Fruit fly (Drosophila melanogaster) whole organism, embryonic: ENCODE data around the gene jim.

ENCODE experiments used
- Bgb ChIP-seq: fragments of 200-800 bp; sonication (Bioruptor generic); IDR thresholded peaks from 2 replicates; pipeline ENCODE4 v1.3.6; 2022; ENCODE audit warnings: missing biosample characterization, missing genetic modification characterization; ENCODE audit not compliant: partially characterized antibody
- CG11398 ChIP-seq: fragments of 200-800 bp; sonication (Bioruptor generic); optimal IDR thresholded peaks from 2 replicates; lab custom pipeline; 2016; ENCODE audit warnings: missing biosample characterization, missing genetic modification characterization
- CG12104 ChIP-seq: fragments of 200-800 bp; sonication (Bioruptor generic); optimal IDR thresholded peaks from 3 replicates; lab custom pipeline; 2016; ENCODE audit warnings: missing biosample characterization, missing genetic modification characterization
- CG12299 ChIP-seq: fragments of 200-800 bp; sonication (Bioruptor generic); optimal IDR thresholded peaks from 2 replicates; lab custom pipeline; 2018; ENCODE audit warnings: missing biosample characterization, mild to moderate bottlenecking, missing genetic modification characterization
- CG12744 ChIP-seq: fragments of 200-800 bp; sonication (Bioruptor generic); optimal IDR thresholded peaks from 2 replicates; lab custom pipeline; 2016; ENCODE audit warnings: missing biosample characterization, missing genetic modification characterization
- CG12769 ChIP-seq: fragments of 200-800 bp; sonication (Bioruptor generic); optimal IDR thresholded peaks from 2 replicates; lab custom pipeline; 2019; ENCODE audit warnings: missing biosample characterization, mild to moderate bottlenecking, missing genetic modification characterization, moderate library complexity
- CG14667 ChIP-seq: fragments of 200-800 bp; sonication (Bioruptor generic); IDR thresholded peaks from 2 replicates; pipeline ENCODE4 v1.3.6; 2022; ENCODE audit warnings: missing biosample characterization, missing genetic modification characterization
- CG16815 ChIP-seq: fragments of 200-800 bp; sonication (Bioruptor generic); optimal IDR thresholded peaks from 3 replicates; lab custom pipeline; 2017; ENCODE audit warnings: missing biosample characterization, mild to moderate bottlenecking, missing genetic modification characterization
- CG17361 ChIP-seq: fragments of 200-800 bp; sonication (Bioruptor generic); IDR thresholded peaks from 3 replicates; pipeline ENCODE4 v1.3.6; 2022; ENCODE audit warnings: missing biosample characterization, missing genetic modification characterization
- CG2199 ChIP-seq: fragments of 200-800 bp; sonication (Bioruptor generic); IDR thresholded peaks from 3 replicates; pipeline ENCODE4 v1.3.6; 2022; ENCODE audit warnings: missing biosample characterization, missing genetic modification characterization
- CG2678 ChIP-seq: fragments of 200-800 bp; sonication (Bioruptor generic); optimal IDR thresholded peaks from 3 replicates; lab custom pipeline; 2019; ENCODE audit warnings: missing biosample characterization, mild to moderate bottlenecking, missing genetic modification characterization, moderate library complexity
- CG2889 ChIP-seq: fragments of 200-800 bp; sonication (Bioruptor generic); IDR thresholded peaks from 3 replicates; pipeline ENCODE4 v1.3.6; 2022; ENCODE audit warnings: missing biosample characterization, missing genetic modification characterization
- CG3163 ChIP-seq: fragments of 200-800 bp; sonication (Bioruptor generic); optimal IDR thresholded peaks from 3 replicates; lab custom pipeline; 2016; ENCODE audit warnings: missing biosample characterization, missing genetic modification characterization
- CG4404 ChIP-seq: fragments of 200-800 bp; sonication (Bioruptor generic); IDR thresholded peaks from 2 replicates; pipeline ENCODE4 v1.3.6; 2022; ENCODE audit warnings: missing biosample characterization, missing genetic modification characterization
- CG8290 ChIP-seq, 3 experiments: fragments of 200-800 bp; sonication (Bioruptor generic); optimal IDR thresholded peaks; 2 replicates each; lab custom pipeline; 2016 to 2019; ENCODE audit warnings: missing biosample characterization in 3 of 3, missing genetic modification characterization in 3 of 3, mild to moderate bottlenecking in 2 of 3, moderate library complexity in 1 of 3
- CG9817 ChIP-seq: fragments of 200-800 bp; sonication (Bioruptor generic); optimal IDR thresholded peaks from 2 replicates; lab custom pipeline; 2018; ENCODE audit warnings: missing biosample characterization, mild to moderate bottlenecking, missing genetic modification characterization, moderate library complexity
- Dp ChIP-seq: fragments of 200-800 bp; sonication (Bioruptor generic); optimal IDR thresholded peaks from 2 replicates; lab custom pipeline; 2018; ENCODE audit warnings: missing biosample characterization, mild to moderate bottlenecking, missing genetic modification characterization, moderate library complexity
- ERR ChIP-seq: fragments of 200-800 bp; sonication (Bioruptor generic); optimal IDR thresholded peaks from 2 replicates; lab custom pipeline; 2016; ENCODE audit warnings: missing biosample characterization, missing genetic modification characterization
- Fer3 ChIP-seq: fragments of 200-800 bp; sonication (Bioruptor generic); optimal IDR thresholded peaks from 2 replicates; lab custom pipeline; 2018; ENCODE audit warnings: missing biosample characterization, mild to moderate bottlenecking, missing genetic modification characterization, moderate library complexity
- H15 ChIP-seq: fragments of 200-800 bp; sonication (Bioruptor generic); IDR thresholded peaks from 3 replicates; pipeline ENCODE4 v1.3.6; 2022; ENCODE audit warnings: missing biosample characterization, missing genetic modification characterization
- Hand ChIP-seq: fragments of 200-800 bp; sonication (Bioruptor generic); optimal IDR thresholded peaks from 2 replicates; lab custom pipeline; 2017; ENCODE audit warnings: mild to moderate bottlenecking, missing biosample characterization, missing genetic modification reagents, missing genetic modification characterization
- NFAT ChIP-seq: fragments of 200-800 bp; sonication (Bioruptor generic); IDR thresholded peaks from 2 replicates; pipeline ENCODE4 v1.3.6; 2022; ENCODE audit warnings: missing biosample characterization, missing genetic modification characterization
- Rx ChIP-seq: fragments of 200-800 bp; sonication (Bioruptor generic); IDR thresholded peaks from 2 replicates; pipeline ENCODE4 v1.3.6; 2022; ENCODE audit warnings: missing biosample characterization, missing genetic modification characterization
- abd-A ChIP-seq: fragments of 200-800 bp; sonication (Bioruptor generic); optimal IDR thresholded peaks from 3 replicates; lab custom pipeline; 2019; ENCODE audit warnings: missing biosample characterization, mild to moderate bottlenecking, missing genetic modification characterization, moderate library complexity
- ara ChIP-seq: fragments of 200-800 bp; sonication (Bioruptor generic); IDR thresholded peaks from 2 replicates; pipeline ENCODE4 v1.3.6; 2022; ENCODE audit warnings: missing biosample characterization, missing genetic modification characterization
- chn ChIP-seq: fragments of 200-800 bp; sonication (Bioruptor generic); optimal IDR thresholded peaks from 2 replicates; lab custom pipeline; 2016; ENCODE audit warnings: missing biosample characterization, missing genetic modification characterization
- corto ChIP-seq: fragments of 200-800 bp; sonication (Bioruptor generic); optimal IDR thresholded peaks from 2 replicates; lab custom pipeline; 2016; ENCODE audit warnings: missing biosample characterization, mild to moderate bottlenecking, missing genetic modification characterization, moderate library complexity
- crol ChIP-seq: fragments of 200-800 bp; sonication (Bioruptor generic); IDR thresholded peaks from 2 replicates; pipeline ENCODE4 v1.3.6; 2022; ENCODE audit warnings: missing biosample characterization, missing genetic modification characterization
- cwo ChIP-seq: fragments of 200-800 bp; sonication (Bioruptor generic); optimal IDR thresholded peaks from 3 replicates; lab custom pipeline; 2017; ENCODE audit warnings: missing biosample characterization, missing genetic modification characterization, mild to moderate bottlenecking, moderate library complexity, missing genetic modification reagents
- da ChIP-seq: fragments of 200-800 bp; sonication (Bioruptor generic); optimal IDR thresholded peaks from 2 replicates; lab custom pipeline; 2016; ENCODE audit warnings: missing biosample characterization, missing genetic modification characterization
- danr ChIP-seq: fragments of 200-800 bp; sonication (Bioruptor generic); IDR thresholded peaks from 2 replicates; pipeline ENCODE4 v1.3.6; 2022; ENCODE audit warnings: missing biosample characterization, missing genetic modification characterization
- dpn ChIP-seq, 2 experiments: fragments of 200-800 bp; sonication (Bioruptor generic); optimal IDR thresholded peaks; 3 replicates each; lab custom pipeline; 2016; ENCODE audit warnings: missing biosample characterization in 2 of 2, missing genetic modification characterization in 2 of 2
- en ChIP-seq: fragments of 200-800 bp; sonication (Bioruptor generic); optimal IDR thresholded peaks from 2 replicates; lab custom pipeline; 2016; ENCODE audit warnings: missing biosample characterization, missing genetic modification characterization
- ewg ChIP-seq: fragments of 200-800 bp; sonication (Bioruptor generic); optimal IDR thresholded peaks from 3 replicates; lab custom pipeline; 2017; ENCODE audit warnings: mild to moderate bottlenecking, missing biosample characterization, missing genetic modification reagents, missing genetic modification characterization
- fd64A ChIP-seq: fragments of 200-800 bp; sonication (Bioruptor generic); optimal IDR thresholded peaks from 3 replicates; lab custom pipeline; 2018; ENCODE audit warnings: missing biosample characterization, mild to moderate bottlenecking, missing genetic modification characterization
- gcm ChIP-seq: fragments of 200-800 bp; sonication (Bioruptor generic); optimal IDR thresholded peaks from 2 replicates; lab custom pipeline; 2019; ENCODE audit warnings: missing biosample characterization, mild to moderate bottlenecking, missing genetic modification characterization, moderate library complexity
- gt ChIP-seq: fragments of 200-800 bp; sonication (Bioruptor generic); IDR thresholded peaks from 2 replicates; pipeline ENCODE4 v1.3.6; 2022; ENCODE audit warnings: missing biosample characterization, missing genetic modification characterization
- jigr1 ChIP-seq: fragments of 200-800 bp; sonication (Bioruptor generic); IDR thresholded peaks from 3 replicates; pipeline ENCODE4 v1.3.6; 2022; ENCODE audit warnings: missing biosample characterization, missing genetic modification characterization
- nom ChIP-seq: fragments of 200-800 bp; sonication (Bioruptor generic); optimal IDR thresholded peaks from 2 replicates; lab custom pipeline; 2017; ENCODE audit warnings: missing biosample characterization, missing genetic modification characterization, mild to moderate bottlenecking, moderate library complexity, missing genetic modification reagents
- odd ChIP-seq: fragments of 200-800 bp; sonication (Bioruptor generic); optimal IDR thresholded peaks from 2 replicates; lab custom pipeline; 2017; ENCODE audit warnings: missing biosample characterization, mild to moderate bottlenecking, missing genetic modification characterization
- pzg ChIP-seq: fragments of 200-800 bp; sonication (Bioruptor generic); optimal IDR thresholded peaks from 3 replicates; lab custom pipeline; 2018; ENCODE audit warnings: missing biosample characterization, mild to moderate bottlenecking, missing genetic modification characterization, moderate library complexity
- row ChIP-seq: fragments of 200-800 bp; sonication (Bioruptor generic); IDR thresholded peaks from 3 replicates; pipeline ENCODE4 v1.3.6; 2022; ENCODE audit warnings: missing biosample characterization, missing genetic modification characterization
- sc ChIP-seq, 3 experiments: fragments of >200 bp in 2 of 3; fragments of 200-800 bp in 1 of 3; sonication (Bioruptor generic) in 1 of 3; optimal IDR thresholded peaks; 2 replicates in 2 of 3; 3 replicates in 1 of 3; lab custom pipeline; 2017; ENCODE audit warnings: mild to moderate bottlenecking in 1 of 3, missing biosample characterization in 1 of 3, missing genetic modification characterization in 1 of 3, missing genetic modification reagents in 1 of 3
- scrt ChIP-seq: fragments of 200-800 bp; sonication (Bioruptor generic); optimal IDR thresholded peaks from 2 replicates; lab custom pipeline; 2018; ENCODE audit warnings: missing biosample characterization, mild to moderate bottlenecking, missing genetic modification characterization, moderate library complexity
- slbo ChIP-seq: fragments of 200-800 bp; sonication (Bioruptor generic); IDR thresholded peaks from 2 replicates; pipeline ENCODE4 v1.3.6; 2022; ENCODE audit warnings: missing biosample characterization, missing genetic modification characterization
- ssp ChIP-seq: fragments of 200-800 bp; sonication (Bioruptor generic); IDR thresholded peaks from 2 replicates; pipeline ENCODE4 v1.3.6; 2022; ENCODE audit warnings: missing biosample characterization, missing genetic modification characterization
- vvl ChIP-seq: fragments of 200-800 bp; sonication (Bioruptor generic); IDR thresholded peaks from 2 replicates; pipeline ENCODE4 v1.3.6; 2022; ENCODE audit warnings: missing biosample characterization, missing genetic modification characterization
- wor ChIP-seq: fragments of 200-800 bp; sonication (Bioruptor generic); IDR thresholded peaks from 2 replicates; pipeline ENCODE4 v1.3.6; 2022; ENCODE audit warnings: missing biosample characterization, missing genetic modification characterization

Gene jim

DNA sequence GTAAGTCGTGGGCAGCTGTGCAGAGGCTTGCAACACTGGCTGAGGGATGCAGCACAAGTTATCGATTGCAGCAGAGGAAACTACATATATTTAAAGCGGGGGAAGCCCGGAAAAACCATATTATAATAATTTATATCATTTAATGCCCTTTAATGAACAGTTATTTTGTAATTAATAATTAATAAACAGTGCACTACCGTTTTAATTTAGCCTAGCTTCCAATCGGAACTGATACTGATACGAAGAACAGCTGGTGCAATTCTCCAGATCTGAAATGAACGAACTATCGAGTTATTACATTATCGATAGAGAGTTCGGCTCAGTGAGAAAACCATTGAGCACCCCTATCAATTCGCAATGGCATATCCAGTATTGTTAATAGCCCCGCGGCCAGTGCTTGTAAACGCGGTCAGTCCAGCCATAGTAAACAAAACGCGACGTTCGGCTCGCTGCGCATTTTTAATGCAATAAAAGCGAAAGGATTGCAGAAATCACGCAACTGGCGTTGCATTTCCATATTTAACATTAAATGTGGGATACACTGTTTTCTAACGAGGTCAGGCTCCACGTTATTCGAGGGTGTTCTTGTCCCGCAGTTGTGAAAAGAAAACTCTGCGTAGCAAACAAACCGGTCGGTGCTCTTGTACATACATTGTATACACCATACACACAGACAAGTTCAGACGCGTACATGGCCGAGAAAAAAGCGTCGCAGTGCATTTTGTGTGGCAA lies 93.4 kb downstream of the jim start, which contains the start of gene CG7369 (continued):
- TF ChIP-seq ewg (GFP tag; lab: Kevin White, UChicago) (peak; percentile 69), cwo (GFP tag; lab: Kevin White, UChicago) (peak; percentile 76), H15 (GFP tag; lab: Robert Waterston, UW) (peak; percentile 74; the same call in 2 of the 3 replicates), ara (GFP tag; lab: Robert Waterston, UW) (peak; percentile 67), jigr1 (GFP tag; lab: Robert Waterston, UW) (peak; percentile 68; the same call in 1 of the 3 replicates), chn (GFP tag; lab: Kevin White, UChicago) (peak; percentile 81), ERR (GFP tag; lab: Kevin White, UChicago) (peak; percentile 61), CG16815 (GFP tag; lab: Kevin White, UChicago) (peak; percentile 88), corto (peak; percentile 92), ssp (GFP tag; lab: Robert Waterston, UW) (peak; percentile 83), sc (optimal IDR thresholded peaks at IDR 0.05; lab: Kevin White, UChicago) (no peak), sc (GFP tag; optimal IDR thresholded peaks at IDR 0.05; lab: Kevin White, UChicago) (peak; percentile 76), CG12104 (GFP tag; lab: Kevin White, UChicago) (peak; percentile 87), pzg (GFP tag; lab: Kevin White, UChicago) (peak; percentile 76), nom (GFP tag; lab: Kevin White, UChicago) (peak; percentile 39), Bgb (peak; percentile 50; the same call in 1 of the 2 replicates), abd-A (tag; lab: Kevin White, UChicago) (no peak), wor (GFP tag; lab: Robert Waterston, UW) (peak; percentile 63), crol (0 out of 2 replicates have a peak, but pooled peaks have one; percentile 8), Rx (GFP tag; lab: Robert Waterston, UW) (peak; percentile 62), CG2199 (GFP tag; lab: Robert Waterston, UW) (0 out of 3 replicates have a peak, but pooled peaks have one; percentile 8), NFAT (GFP tag; lab: Robert Waterston, UW) (peak; percentile 85), CG12744 (GFP tag; lab: Kevin White, UChicago) (peak; percentile 26), Dp (GFP tag; lab: Kevin White, UChicago) (peak; percentile 48), dpn (GFP tag; optimal IDR thresholded peaks at IDR 0.05; lab: Kevin White, UChicago) (peak; percentile 83 to 88), da (peak; percentile 44), CG2889 (peak; percentile 70; the same call in 1 of the 3 replicates), CG3163 (peak; percentile 42), CG11398 (GFP tag; lab: Kevin White, UChicago) (peak; percentile 71), Fer3 (tag; lab: Kevin White, UChicago) (peak; percentile 77), CG9817 (tag; lab: Kevin White, UChicago) (peak; percentile 86), danr (GFP tag; lab: Robert Waterston, UW) (peak; percentile 24; the same call in 1 of the 2 replicates), vvl (GFP tag; lab: Robert Waterston, UW) (peak; percentile 82), CG17361 (GFP tag; lab: Robert Waterston, UW) (peak; percentile 93), CG12299 (peak; percentile 54), CG12769 (tag; lab: Kevin White, UChicago) (peak; percentile 51), gt (GFP tag; lab: Robert Waterston, UW) (peak; percentile 51; the same call in 1 of the 2 replicates), CG14667 (GFP tag; lab: Robert Waterston, UW) (peak; percentile 65; the same call in 1 of the 2 replicates), en (GFP tag; lab: Kevin White, UChicago) (no peak), odd (peak; percentile 78), row (GFP tag; lab: Robert Waterston, UW) (peak; percentile 96), Hand (no peak), scrt (GFP tag; lab: Kevin White, UChicago) (peak; percentile 53), CG8290 (GFP tag; optimal IDR thresholded peaks at IDR 0.05; lab: Kevin White, UChicago) (peak; percentile 86), CG8290 (tag; optimal IDR thresholded peaks at IDR 0.05; lab: Kevin White, UChicago) (peak; percentile 85 to 86), fd64A (GFP tag; lab: Kevin White, UChicago) (no peak), gcm (GFP tag; lab: Kevin White, UChicago) (peak; percentile 55), CG2678 (tag; lab: Kevin White, UChicago) (peak; percentile 81), slbo (GFP tag; lab: Robert Waterston, UW) (peak; percentile 86), CG4404 (GFP tag; lab: Robert Waterston, UW) (peak; percentile 86)
